Fruit fly (Drosophila melanogaster): ENCODE results near the gene mRpL4.

The mRpL4 gene

DNA sequence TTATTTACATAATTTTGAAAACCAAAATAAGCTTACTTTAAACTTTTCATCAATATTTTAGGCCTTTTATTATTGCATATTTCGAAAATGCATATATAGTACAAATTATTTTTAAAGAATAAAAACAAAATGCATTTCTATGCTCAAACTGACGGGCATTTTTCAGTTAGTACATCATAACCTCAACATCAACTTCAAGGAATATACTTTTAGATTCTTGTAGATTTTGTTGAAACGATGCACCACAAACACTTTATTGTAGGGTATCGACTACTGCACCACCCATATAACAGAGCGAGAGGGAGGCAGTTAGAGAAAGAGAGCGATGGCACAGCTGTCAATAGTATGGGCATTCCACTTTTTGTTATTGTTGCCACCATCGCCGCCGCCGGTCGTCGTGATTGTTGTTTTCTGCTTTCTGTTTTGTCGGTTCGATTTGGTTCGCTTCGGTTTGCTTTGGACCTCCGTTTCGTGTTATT, 49.1 kb downstream of the mRpL4 start (continued):
- TF ChIP-seq CG15336 (GFP tag; IDR thresholded peaks at IDR 0.05) (peak; percentile 94), CG32006 (GFP tag; optimal IDR thresholded peaks at IDR 0.05) (peak; percentile 99), CG6854 (GFP tag; optimal IDR thresholded peaks at IDR 0.05) (peak; percentile 35), dac (GFP tag; optimal IDR thresholded peaks at IDR 0.05) (peak; percentile 93), CG6808 (GFP tag; optimal IDR thresholded peaks at IDR 0.05) (peak; percentile 83), CG1621 (tag; optimal IDR thresholded peaks at IDR 0.05) (peak; percentile 76), CG16779 (tag; optimal IDR thresholded peaks at IDR 0.05) (peak; percentile 80), Ets96B (tag; optimal IDR thresholded peaks at IDR 0.05) (peak; percentile 90), topi (GFP tag; optimal IDR thresholded peaks at IDR 0.05) (peak; percentile 73), CG34406 (GFP tag; optimal IDR thresholded peaks at IDR 0.05) (peak; percentile 78), CG6276 (GFP tag; optimal IDR thresholded peaks at IDR 0.05) (peak; percentile 92), Sox15 (GFP tag; optimal IDR thresholded peaks at IDR 0.05) (peak; percentile 59), Eip78C (GFP tag) (peak; percentile 97), acj6 (GFP tag; optimal IDR thresholded peaks at IDR 0.05) (peak; percentile 91)

DNA sequence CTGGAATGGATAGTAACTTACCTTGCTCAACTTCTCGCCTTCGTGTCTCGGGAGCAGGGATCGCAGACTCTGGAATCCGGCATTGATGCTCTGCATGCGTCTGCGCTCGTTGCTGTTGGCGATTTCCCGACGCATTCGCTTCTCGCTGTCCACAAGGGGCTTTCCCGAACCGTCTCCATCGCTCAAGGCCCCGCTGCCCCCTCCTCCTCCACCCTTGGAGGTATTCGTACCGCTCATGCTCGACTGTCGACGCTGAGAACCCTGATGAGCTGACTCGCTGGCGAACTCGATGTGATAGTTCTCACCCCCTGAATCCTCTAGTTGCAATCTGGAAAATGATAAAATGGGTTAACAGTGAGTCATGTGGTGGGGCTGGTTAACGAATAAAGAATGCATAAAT, 50.1 kb downstream of the mRpL4 start:
- TF ChIP-seq Eip78C (GFP tag) (peak; percentile 45), Hr38 (GFP tag; optimal IDR thresholded peaks at IDR 0.05) (no peak), esn (GFP tag; optimal IDR thresholded peaks at IDR 0.05) (no peak), CG6854 (GFP tag; optimal IDR thresholded peaks at IDR 0.05) (no peak)
